Fruit fly (Drosophila melanogaster) whole organism, larva: ENCODE data around the gene Arpc3B.

Experiments
- noc ChIP-seq: fragments of 200-800 bp; sonication (Bioruptor generic); optimal IDR thresholded peaks from 3 replicates; lab custom pipeline; 2019; ENCODE audit warnings: missing biosample characterization, mild to moderate bottlenecking, missing genetic modification characterization, moderate library complexity

The Arpc3B gene

dm6 chrX:17111958-17112953 lies 6.6 kb upstream of the Arpc3B start:
- no peak for TF ChIP-seq noc (tag; lab: Kevin White, UChicago)

- no peak for TF ChIP-seq noc (tag; lab: Kevin White, UChicago)
These were observed 5.6 kb upstream of the Arpc3B start for dm6 chrX:17111274-17111673.

dm6 chrX:17110556-17111177 lies 5.0 kb upstream of the Arpc3B start:
- TF ChIP-seq noc (tag; lab: Kevin White, UChicago) = no peak

dm6 chrX:17109673-17110072 lies 4.0 kb upstream of the Arpc3B start:
- TF ChIP-seq noc (tag; lab: Kevin White, UChicago) = peak; percentile 22

dm6 chrX:17108000-17108399 lies 2.3 kb upstream of the Arpc3B start:
- TF ChIP-seq noc (tag; lab: Kevin White, UChicago) = no peak

- TF ChIP-seq noc (tag; lab: Kevin White, UChicago) = no peak
These were observed 1.8 kb upstream of the Arpc3B start, which contains the start of gene CG5004 for dm6 chrX:17107401-17107916. CG5004 (plus strand) TSS chrX:17107582.

- TF ChIP-seq noc (tag; lab: Kevin White, UChicago) = no peak
These were observed 575 bp upstream of the Arpc3B start for dm6 chrX:17106153-17106700.

- peak; percentile 64 for TF ChIP-seq noc (tag; lab: Kevin White, UChicago)
These were observed 11.7 kb downstream of the Arpc3B start for dm6 chrX:17093900-17094446.

- no peak for TF ChIP-seq noc (tag; lab: Kevin White, UChicago)
These were observed 12.2 kb downstream of the Arpc3B start for dm6 chrX:17093431-17093830.

- TF ChIP-seq noc (tag; lab: Kevin White, UChicago) = peak; percentile 89
These were observed 14.4 kb downstream of the Arpc3B start, which contains the start of the genes CG16700 and CG4991 for dm6 chrX:17091062-17091904. CG16700 (plus strand) TSS chrX:17091854. CG4991 (plus strand) TSS chrX:17091854.

- no peak for TF ChIP-seq noc (tag; lab: Kevin White, UChicago)
These were observed 15.1 kb downstream of the Arpc3B start for dm6 chrX:17090585-17090984.

dm6 chrX:17087575-17087974 lies 18.1 kb downstream of the Arpc3B start, which contains the start of gene CG8945:
CG8945 (minus strand) TSS chrX:17087675.
- TF ChIP-seq noc (tag; lab: Kevin White, UChicago) = no peak

- no peak for TF ChIP-seq noc (tag; lab: Kevin White, UChicago)
These were observed 24.5 kb downstream of the Arpc3B start, which contains the start of gene CG4955 for dm6 chrX:17081147-17081546. CG4955 (plus strand) TSS chrX:17081447.
